Worm (Caenorhabditis elegans) whole organism, late embryonic: Measurements from ENCODE around the gene T27E7.9.

Source experiments
- C08G9.2 ChIP-seq: sonication (generic microtip); optimal IDR thresholded peaks from 2 replicates; lab custom pipeline; 2016; ENCODE audit warnings: mild to moderate bottlenecking, missing genetic modification characterization, moderate library complexity, missing compliant biosample characterization
- C38D4.7 ChIP-seq: fragments of 200-800 bp; sonication (Bioruptor generic); optimal IDR thresholded peaks from 2 replicates; lab custom pipeline; 2018; ENCODE audit warnings: mild to moderate bottlenecking, missing genetic modification characterization, moderate library complexity, missing compliant biosample characterization
- K02D7.2 ChIP-seq: sonication (generic microtip); optimal IDR thresholded peaks from 2 replicates; lab custom pipeline; 2017; ENCODE audit warnings: mild to moderate bottlenecking, missing genetic modification characterization, missing compliant biosample characterization
- K09A11.1 ChIP-seq: sonication (generic microtip); optimal IDR thresholded peaks from 2 replicates; lab custom pipeline; 2017; ENCODE audit warnings: antibody characterized with exemption, mild to moderate bottlenecking, missing genetic modification characterization, missing compliant biosample characterization; ENCODE audit not compliant: insufficient read depth
- Y22D7AL.16 ChIP-seq: sonication (generic microtip); optimal IDR thresholded peaks from 2 replicates; lab custom pipeline; 2016; ENCODE audit warnings: missing genetic modification characterization, missing compliant biosample characterization
- ceh-14 ChIP-seq: sonication (generic microtip); optimal IDR thresholded peaks from 2 replicates; lab custom pipeline; 2016; ENCODE audit warnings: missing genotype, missing genetic modification characterization, missing compliant biosample characterization
- ceh-18 ChIP-seq: sonication (generic microtip); optimal IDR thresholded peaks from 2 replicates; lab custom pipeline; 2016; ENCODE audit warnings: missing genetic modification characterization, missing compliant biosample characterization
- ceh-19 ChIP-seq: fragments of 200-800 bp; sonication (Bioruptor generic); optimal IDR thresholded peaks from 2 replicates; lab custom pipeline; 2018; ENCODE audit warnings: mild to moderate bottlenecking, missing genetic modification characterization, missing compliant biosample characterization
- ceh-2 ChIP-seq: sonication (generic microtip); optimal IDR thresholded peaks from 2 replicates; lab custom pipeline; 2016; ENCODE audit warnings: missing genotype, missing genetic modification characterization, missing compliant biosample characterization
- ceh-22 ChIP-seq: sonication (generic microtip); optimal IDR thresholded peaks from 2 replicates; lab custom pipeline; 2017; ENCODE audit warnings: missing biosample characterization, missing genetic modification characterization
- ceh-34 ChIP-seq: sonication (generic microtip); optimal IDR thresholded peaks from 2 replicates; lab custom pipeline; 2016; ENCODE audit warnings: mild to moderate bottlenecking, missing genetic modification characterization, missing compliant biosample characterization
- ceh-48 ChIP-seq: sonication (generic microtip); optimal IDR thresholded peaks from 2 replicates; lab custom pipeline; 2016; ENCODE audit warnings: missing genetic modification characterization, inconsistent platforms, missing compliant biosample characterization
- ceh-9 ChIP-seq: sonication (generic microtip); optimal IDR thresholded peaks from 2 replicates; lab custom pipeline; 2016; ENCODE audit warnings: mild to moderate bottlenecking, missing genetic modification characterization, inconsistent platforms, missing compliant biosample characterization
- che-1 ChIP-seq: sonication (generic microtip); optimal IDR thresholded peaks from 2 replicates; lab custom pipeline; 2016; ENCODE audit warnings: mild to moderate bottlenecking, missing genetic modification characterization, missing compliant biosample characterization
- dmd-4 ChIP-seq: sonication (generic microtip); optimal IDR thresholded peaks from 2 replicates; lab custom pipeline; 2016; ENCODE audit warnings: borderline replicate concordance, missing genetic modification characterization, missing compliant biosample characterization
- elt-2 ChIP-seq: sonication (generic microtip); optimal IDR thresholded peaks from 2 replicates; lab custom pipeline; 2016; ENCODE audit warnings: missing genetic modification reagents, missing genetic modification characterization, missing compliant biosample characterization
- ets-4 ChIP-seq: sonication (generic microtip); optimal IDR thresholded peaks from 2 replicates; lab custom pipeline; 2016; ENCODE audit warnings: missing genetic modification characterization, missing compliant biosample characterization
- eyg-1 ChIP-seq: sonication (generic microtip); optimal IDR thresholded peaks from 2 replicates; lab custom pipeline; 2016; ENCODE audit warnings: missing genotype, missing genetic modification characterization, missing compliant biosample characterization
- fax-1 ChIP-seq: sonication (generic microtip); optimal IDR thresholded peaks from 2 replicates; lab custom pipeline; 2016; ENCODE audit warnings: missing genotype, missing genetic modification characterization, missing compliant biosample characterization
- fkh-6 ChIP-seq: sonication (generic microtip); optimal IDR thresholded peaks from 2 replicates; lab custom pipeline; 2016; ENCODE audit warnings: missing genetic modification characterization, missing compliant biosample characterization
- hlh-15 ChIP-seq: sonication (generic microtip); optimal IDR thresholded peaks from 2 replicates; lab custom pipeline; 2016; ENCODE audit warnings: missing genetic modification characterization, missing compliant biosample characterization
- hlh-6 ChIP-seq: sonication (generic microtip); optimal IDR thresholded peaks from 2 replicates; lab custom pipeline; 2016; ENCODE audit warnings: missing genotype, missing genetic modification characterization, missing compliant biosample characterization
- nhr-11 ChIP-seq: fragments of 150-350 bp; optimal IDR thresholded peaks from 2 replicates; lab custom pipeline; 2014; ENCODE audit warnings: missing biosample characterization, missing genetic modification characterization
- npax-4 ChIP-seq: sonication (generic microtip); optimal IDR thresholded peaks from 2 replicates; lab custom pipeline; 2016; ENCODE audit warnings: missing genetic modification characterization, missing compliant biosample characterization
- pag-3 ChIP-seq: sonication (generic microtip); optimal IDR thresholded peaks from 2 replicates; lab custom pipeline; 2016; ENCODE audit warnings: missing compliant biosample characterization, missing genetic modification characterization, borderline replicate concordance
- pat-9 ChIP-seq: fragments of 200-800 bp; sonication (Bioruptor generic); optimal IDR thresholded peaks from 2 replicates; lab custom pipeline; 2018; ENCODE audit warnings: mild to moderate bottlenecking, missing genetic modification characterization, moderate library complexity, missing compliant biosample characterization
- pax-1 ChIP-seq: fragments of 150-350 bp; optimal IDR thresholded peaks from 2 replicates; lab custom pipeline; 2014; ENCODE audit warnings: missing biosample characterization, missing genetic modification characterization
- pqm-1 ChIP-seq: sonication (generic microtip); optimal IDR thresholded peaks from 2 replicates; lab custom pipeline; 2016; ENCODE audit warnings: missing genetic modification characterization, missing compliant biosample characterization
- ref-2 ChIP-seq: sonication (generic microtip); optimal IDR thresholded peaks from 2 replicates; lab custom pipeline; 2016; ENCODE audit warnings: missing genetic modification characterization, missing compliant biosample characterization
- rnt-1 ChIP-seq: sonication (generic microtip); optimal IDR thresholded peaks from 2 replicates; lab custom pipeline; 2016; ENCODE audit warnings: missing genetic modification characterization, missing compliant biosample characterization
- sdc-2 ChIP-seq: sonication (generic microtip); optimal IDR thresholded peaks from 2 replicates; lab custom pipeline; 2016; ENCODE audit warnings: missing genotype, missing genetic modification characterization, missing compliant biosample characterization
- tbx-7 ChIP-seq: sonication (generic microtip); optimal IDR thresholded peaks from 2 replicates; lab custom pipeline; 2016; ENCODE audit warnings: missing genotype, missing genetic modification characterization, missing compliant biosample characterization
- ttx-3 ChIP-seq: sonication (generic microtip); optimal IDR thresholded peaks from 2 replicates; lab custom pipeline; 2016; ENCODE audit warnings: missing genetic modification reagents, missing genetic modification characterization, missing compliant biosample characterization
- unc-55 ChIP-seq: sonication (generic microtip); optimal IDR thresholded peaks from 2 replicates; lab custom pipeline; 2017; ENCODE audit warnings: missing biosample characterization, missing genetic modification reagents, missing genetic modification characterization
- zip-5 ChIP-seq: sonication (generic microtip); optimal IDR thresholded peaks from 2 replicates; lab custom pipeline; 2016; ENCODE audit warnings: missing genetic modification characterization, missing compliant biosample characterization

The T27E7.9 gene

DNA sequence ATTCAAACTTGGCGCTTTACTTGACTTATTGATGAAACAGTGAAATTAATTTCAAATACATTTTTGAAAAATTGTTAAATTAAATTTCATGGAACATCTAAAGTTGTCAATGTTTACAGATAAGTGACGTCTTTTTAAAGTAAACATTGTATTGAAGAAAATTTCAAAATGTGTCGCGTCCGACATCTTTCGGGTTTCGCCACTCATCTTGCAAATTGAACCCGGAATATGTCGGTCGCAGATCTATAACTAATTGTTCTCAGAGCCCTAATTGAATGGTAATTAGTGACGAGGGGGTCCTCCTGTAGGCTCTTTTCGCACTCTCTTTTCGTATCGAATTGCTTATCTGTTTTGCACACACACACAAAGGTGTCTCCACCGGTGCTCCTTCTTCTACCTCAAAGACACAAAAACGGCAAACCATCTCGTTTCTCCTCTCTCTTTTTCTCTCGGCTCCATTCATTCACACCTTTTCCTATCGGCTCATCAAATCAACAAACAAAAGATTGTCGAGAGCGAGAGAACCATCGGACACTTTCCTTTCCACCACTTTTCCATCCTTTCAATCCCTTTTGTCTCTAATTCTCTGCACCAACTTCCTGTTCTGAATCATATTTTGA lies 13.6 kb upstream of the T27E7.9 start:
- TF ChIP-seq rnt-1 (tag; lab: Kevin White, UChicago): no peak
- peak; percentile 19 for TF ChIP-seq elt-2 (tag; lab: Kevin White, UChicago)

- TF ChIP-seq Y22D7AL.16 (tag; lab: Kevin White, UChicago) (no peak), pag-3 (tag; lab: Kevin White, UChicago) (no peak)
Measured at ce11 chrIV:14561677-14562076, 12.5 kb upstream of the T27E7.9 start.

DNA sequence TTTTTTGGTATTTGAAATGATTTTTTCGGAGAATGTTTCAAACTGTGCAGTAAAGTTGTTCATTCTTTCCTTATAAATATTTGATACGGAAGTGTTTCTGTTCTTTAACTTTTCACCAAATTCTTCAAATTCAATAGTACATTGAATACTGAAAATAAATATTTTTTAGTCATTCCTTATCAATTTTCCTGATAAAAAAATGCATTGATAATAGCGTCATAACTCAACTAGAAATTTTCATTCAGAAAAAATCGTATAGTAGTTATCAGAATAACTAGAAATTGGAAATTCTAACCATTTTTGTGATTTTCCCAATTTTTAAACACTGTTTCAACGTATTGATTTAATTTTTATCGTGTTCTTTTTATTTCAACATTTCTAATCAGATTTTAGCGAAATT lies 10.1 kb upstream of the T27E7.9 start:
- TF ChIP-seq hlh-6 (tag; lab: Kevin White, UChicago) (no peak), elt-2 (tag; lab: Kevin White, UChicago) (peak; percentile 1)
- TF ChIP-seq, all 69 proteins: peak for 1

ce11 chrIV:14557642-14558041 lies 8.4 kb upstream of the T27E7.9 start:
- TF ChIP-seq ets-4 (no peak), ceh-22 (tag; lab: Kevin White, UChicago) (no peak), pqm-1 (tag; lab: Kevin White, UChicago) (no peak), zip-5 (no peak), ceh-19 (GFP tag; lab: Kevin White, UChicago) (no peak), dmd-4 (no peak), npax-4 (tag; lab: Kevin White, UChicago) (no peak), pag-3 (tag; lab: Kevin White, UChicago) (no peak), ceh-9 (tag; lab: Kevin White, UChicago) (no peak), hlh-15 (tag; lab: Kevin White, UChicago) (no peak), tbx-7 (tag; lab: Kevin White, UChicago) (no peak), fax-1 (tag; lab: Kevin White, UChicago) (no peak), pat-9 (tag; lab: Kevin White, UChicago) (no peak), C38D4.7 (GFP tag; lab: Kevin White, UChicago) (no peak), nhr-11 (tag; lab: Kevin White, UChicago) (no peak)

DNA sequence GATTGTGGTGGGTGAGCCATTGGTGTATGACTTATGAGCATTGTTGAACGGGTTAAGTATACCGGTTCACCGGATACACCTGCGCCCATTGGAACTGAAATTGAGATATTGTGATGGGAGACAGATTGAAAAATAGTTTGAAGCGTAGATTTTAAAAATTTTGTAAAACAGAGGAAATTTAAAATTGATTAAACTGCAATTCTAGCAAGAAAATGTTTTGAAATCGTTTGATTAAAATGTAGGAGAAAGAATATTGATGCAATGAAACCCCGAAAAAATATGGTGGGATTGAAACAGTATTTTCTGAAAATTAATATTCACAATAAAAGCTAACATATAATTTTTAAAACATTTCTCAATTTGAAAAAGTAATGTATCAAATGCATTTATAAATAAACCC lies 5.6 kb upstream of the T27E7.9 start, which contains the start of gene Y57G11B.6:
Gene Y57G11B.6 (minus strand): TSS at position 101 of the 400 bp plus-strand sequence.
- TF ChIP-seq ceh-18 (tag; lab: Kevin White, UChicago) (no peak), C08G9.2 (tag; lab: Kevin White, UChicago) (no peak), hlh-6 (tag; lab: Kevin White, UChicago) (no peak), ref-2 (tag; lab: Kevin White, UChicago) (no peak), Y22D7AL.16 (tag; lab: Kevin White, UChicago) (no peak), K09A11.1 (no peak), pax-1 (tag; lab: Kevin White, UChicago) (no peak), ttx-3 (tag; lab: Kevin White, UChicago) (no peak), sdc-2 (tag; lab: Kevin White, UChicago) (no peak), eyg-1 (tag; lab: Kevin White, UChicago) (no peak), ceh-2 (tag; lab: Kevin White, UChicago) (no peak), che-1 (no peak), ets-4 (no peak), ceh-48 (tag; lab: Kevin White, UChicago) (no peak), fkh-6 (tag; lab: Kevin White, UChicago) (no peak), ceh-19 (GFP tag; lab: Kevin White, UChicago) (no peak), unc-55 (GFP tag; lab: Kevin White, UChicago) (no peak), ceh-14 (tag; lab: Kevin White, UChicago) (no peak), ceh-34 (tag; lab: Kevin White, UChicago) (no peak), K02D7.2 (tag; lab: Kevin White, UChicago) (no peak)
